Fruit fly (Drosophila melanogaster): ENCODE measurements around the gene Cyp304a1.

Gene Cyp304a1

DNA sequence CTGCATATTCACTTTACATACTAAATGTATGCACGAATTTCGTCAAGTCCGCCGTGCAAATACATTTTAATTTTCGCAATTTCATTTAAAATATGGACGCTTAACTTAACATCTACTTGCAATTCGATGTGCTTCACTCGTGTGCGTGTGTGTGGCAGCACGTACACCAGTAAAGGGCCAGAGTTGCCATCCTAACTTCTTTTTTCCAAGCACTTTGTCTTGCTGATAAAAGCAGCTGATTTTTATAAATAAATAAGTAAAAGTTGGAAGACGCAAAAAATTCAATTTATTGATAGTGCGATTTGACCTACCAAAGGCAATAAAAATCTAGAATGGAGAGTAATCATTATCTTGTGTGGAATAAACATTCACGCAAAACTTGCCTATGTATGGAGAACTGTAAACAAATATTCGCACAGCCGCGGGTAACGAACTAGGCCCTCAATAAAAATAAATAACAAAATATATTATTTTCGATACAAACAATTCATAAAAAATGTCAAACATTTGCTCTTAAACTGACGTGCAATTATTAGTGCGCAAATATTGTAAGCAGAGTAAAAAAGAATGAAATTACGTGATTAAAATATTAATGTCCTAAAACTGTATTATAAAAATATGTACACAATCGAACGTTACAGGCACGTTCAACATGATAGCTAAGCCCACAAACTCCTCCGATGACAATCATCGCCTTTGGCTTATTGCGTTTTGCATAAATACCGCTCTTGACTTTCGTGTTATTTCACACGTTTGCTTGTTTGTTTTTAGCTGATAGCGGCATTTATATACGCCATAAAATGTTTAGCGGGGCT is 18.8 kb downstream of the Cyp304a1 start (continued):
- TF ChIP-seq CG1602 (GFP tag; optimal IDR thresholded peaks at IDR 0.05) = peak; percentile 44
- no peak for TF ChIP-seq CG4404 (GFP tag; IDR thresholded peaks at IDR 0.05)
- TF ChIP-seq sqz (GFP tag; optimal IDR thresholded peaks at IDR 0.05) = peak; percentile 3
- TF ChIP-seq Hmr (GFP tag; optimal IDR thresholded peaks at IDR 0.05) = peak; percentile 84
- TF ChIP-seq D19A (tag; optimal IDR thresholded peaks at IDR 0.05) = peak; percentile 54
- peak; percentile 56; the same call in 1 of the 2 replicates for TF ChIP-seq E2f1 (GFP tag; IDR thresholded peaks at IDR 0.05)
- peak; percentile 44 for TF ChIP-seq stwl (tag; optimal IDR thresholded peaks at IDR 0.05)
- peak; percentile 70 for TF ChIP-seq Drgx (GFP tag; IDR thresholded peaks at IDR 0.05)
- no peak for TF ChIP-seq CG7963 (GFP tag; IDR thresholded peaks at IDR 0.05; ENCODE audit: partially characterized antibody)
- TF ChIP-seq usp (GFP tag; optimal IDR thresholded peaks at IDR 0.05) = no peak
- no peak for TF ChIP-seq Bdp1 (GFP tag; optimal IDR thresholded peaks at IDR 0.05)
- TF ChIP-seq Adf1 (GFP tag; IDR thresholded peaks at IDR 0.05) = no peak
- TF ChIP-seq ATbp (GFP tag; optimal IDR thresholded peaks at IDR 0.05) = peak; percentile 46
- TF ChIP-seq CG10979 (tag; optimal IDR thresholded peaks at IDR 0.05) = peak; percentile 57
- TF ChIP-seq CG33213 (GFP tag; optimal IDR thresholded peaks at IDR 0.05) = no peak
- TF ChIP-seq Dll (GFP tag; IDR thresholded peaks at IDR 0.05; ENCODE audit: partially characterized antibody) = peak; percentile 31; the same call in 1 of the 4 replicates
- peak; percentile 24 for TF ChIP-seq CG30020 (tag; optimal IDR thresholded peaks at IDR 0.05)
- TF ChIP-seq pan (optimal IDR thresholded peaks at IDR 0.05) = no peak
- peak in 1 of 2 experiments; percentile 64 for TF ChIP-seq pan (GFP tag; optimal IDR thresholded peaks at IDR 0.05 in 1 of 2, IDR thresholded peaks at IDR 0.05 in 1 of 2)
- TF ChIP-seq CG6683 (GFP tag; optimal IDR thresholded peaks at IDR 0.05) = peak; percentile 6
- TF ChIP-seq Doc2 (GFP tag; IDR thresholded peaks at IDR 0.05) = no peak
- peak; percentile 44 for TF ChIP-seq Dip3 (GFP tag; optimal IDR thresholded peaks at IDR 0.05)
- TF ChIP-seq grn (GFP tag; optimal IDR thresholded peaks at IDR 0.05) = peak; percentile 32
- TF ChIP-seq ci (GFP tag; IDR thresholded peaks at IDR 0.05) = peak; percentile 37; the same call in 1 of the 3 replicates
- TF ChIP-seq CG10267 (tag; optimal IDR thresholded peaks at IDR 0.05) = peak; percentile 49
- peak; percentile 6; the same call in 1 of the 2 replicates for TF ChIP-seq CG43689 (GFP tag; IDR thresholded peaks at IDR 0.05)
- no peak for TF ChIP-seq Dad (GFP tag; optimal IDR thresholded peaks at IDR 0.05)
- peak; percentile 52 for TF ChIP-seq Nf-YB (GFP tag; optimal IDR thresholded peaks at IDR 0.05)
- peak; percentile 72 for TF ChIP-seq dmrt99B (tag; optimal IDR thresholded peaks at IDR 0.05)
- peak; percentile 60 for TF ChIP-seq CG8924 (tag; optimal IDR thresholded peaks at IDR 0.05)
- TF ChIP-seq CG30403 (GFP tag; optimal IDR thresholded peaks at IDR 0.05) = peak; percentile 64
- TF ChIP-seq Ets65A (GFP tag) = peak; percentile 89
- peak; percentile 83 for TF ChIP-seq Oli (tag; optimal IDR thresholded peaks at IDR 0.05)
- no peak for TF ChIP-seq gfzf (GFP tag; optimal IDR thresholded peaks at IDR 0.05)
- TF ChIP-seq CG12071 (GFP tag; optimal IDR thresholded peaks at IDR 0.05) = peak; percentile 36
- peak; percentile 55; the same call in 1 of the 2 replicates for TF ChIP-seq onecut (GFP tag; IDR thresholded peaks at IDR 0.05)
- peak; percentile 90 for TF ChIP-seq CG8478 (optimal IDR thresholded peaks at IDR 0.05)
- TF ChIP-seq CG32767 (GFP tag; IDR thresholded peaks at IDR 0.05) = peak; percentile 39; the same call in 1 of the 2 replicates
- no peak for TF ChIP-seq YL-1 (GFP tag; optimal IDR thresholded peaks at IDR 0.05)
- no peak for TF ChIP-seq CG10274 (GFP tag; optimal IDR thresholded peaks at IDR 0.05)
- peak; percentile 25 for TF ChIP-seq ewg (GFP tag; optimal IDR thresholded peaks at IDR 0.05)
- no peak for TF ChIP-seq Kr (GFP tag; optimal IDR thresholded peaks at IDR 0.05)
- 0 out of 3 replicates have a peak, but pooled peaks have one; percentile 5 for TF ChIP-seq Optix (GFP tag; IDR thresholded peaks at IDR 0.05)
- no peak for TF ChIP-seq eyg (GFP tag; optimal IDR thresholded peaks at IDR 0.05)
- peak; percentile 60 for TF ChIP-seq fd96Cb (tag; optimal IDR thresholded peaks at IDR 0.05)
- TF ChIP-seq CG13775 (GFP tag; optimal IDR thresholded peaks at IDR 0.05) = peak; percentile 77
- peak; percentile 45; the same call in 1 of the 2 replicates for TF ChIP-seq al (GFP tag; IDR thresholded peaks at IDR 0.05)
- no peak for TF ChIP-seq CG8944 (GFP tag; optimal IDR thresholded peaks at IDR 0.05)
- no peak for TF ChIP-seq CG3163 (GFP tag; optimal IDR thresholded peaks at IDR 0.05)
